Fruit fly (Drosophila melanogaster) whole organism, embryonic: ENCODE data around the gene CG42828.

ENCODE experiments used
- Antp ChIP-seq: fragments of 200-800 bp; sonication (Bioruptor generic); optimal IDR thresholded peaks from 3 replicates; lab custom pipeline; 2016; ENCODE audit warnings: missing biosample characterization, missing genetic modification characterization
- Awh ChIP-seq: fragments of 200-800 bp; sonication (Bioruptor generic); IDR thresholded peaks from 2 replicates; pipeline ENCODE4, ENCODE4 v1.3.6; 2022; ENCODE audit warnings: missing biosample characterization, missing genetic modification characterization
- B-H2 ChIP-seq: fragments of 200-800 bp; sonication (Bioruptor generic); optimal IDR thresholded peaks from 2 replicates; lab custom pipeline; 2018; ENCODE audit warnings: missing biosample characterization, mild to moderate bottlenecking, missing genetic modification characterization
- CG10267 ChIP-seq: fragments of 200-800 bp; sonication (Bioruptor generic); optimal IDR thresholded peaks from 2 replicates; lab custom pipeline; 2018; ENCODE audit warnings: missing biosample characterization, mild to moderate bottlenecking, missing genetic modification characterization, moderate library complexity
- CG10654 ChIP-seq: fragments of 200-800 bp; sonication (Bioruptor generic); optimal IDR thresholded peaks from 2 replicates; lab custom pipeline; 2016; ENCODE audit warnings: missing biosample characterization, missing genetic modification characterization
- CG10979 ChIP-seq: fragments of 200-800 bp; sonication (Bioruptor generic); optimal IDR thresholded peaks from 2 replicates; lab custom pipeline; 2018; ENCODE audit warnings: missing biosample characterization, mild to moderate bottlenecking, missing genetic modification characterization, moderate library complexity
- CG11504 ChIP-seq: fragments of 200-800 bp; sonication (Bioruptor generic); optimal IDR thresholded peaks from 3 replicates; lab custom pipeline; 2019; ENCODE audit warnings: missing biosample characterization, mild to moderate bottlenecking, missing genetic modification characterization, moderate library complexity
- CG12071 ChIP-seq: fragments of 200-800 bp; sonication (Bioruptor generic); optimal IDR thresholded peaks from 3 replicates; lab custom pipeline; 2018; ENCODE audit warnings: missing biosample characterization, mild to moderate bottlenecking, missing genetic modification characterization
- CG13624 ChIP-seq: fragments of 200-800 bp; sonication (Bioruptor generic); optimal IDR thresholded peaks from 2 replicates; lab custom pipeline; 2016; ENCODE audit warnings: missing biosample characterization, missing genetic modification characterization
- CG15269 ChIP-seq: fragments of 200-800 bp; sonication (Bioruptor generic); optimal IDR thresholded peaks from 2 replicates; lab custom pipeline; 2018; ENCODE audit warnings: missing biosample characterization, mild to moderate bottlenecking, missing genetic modification characterization, moderate library complexity
- CG17186 ChIP-seq: fragments of 200-800 bp; sonication (Bioruptor generic); optimal IDR thresholded peaks from 3 replicates; lab custom pipeline; 2017; ENCODE audit warnings: missing biosample characterization, missing genetic modification reagents, missing genetic modification characterization
- CG17912 ChIP-seq: fragments of 200-800 bp; sonication (Bioruptor generic); optimal IDR thresholded peaks from 2 replicates; lab custom pipeline; 2018; ENCODE audit warnings: missing biosample characterization, mild to moderate bottlenecking, missing genetic modification characterization
- CG18011 ChIP-seq: fragments of 200-800 bp; sonication (Bioruptor generic); optimal IDR thresholded peaks from 2 replicates; lab custom pipeline; 2017; ENCODE audit warnings: missing biosample characterization, missing genetic modification characterization, mild to moderate bottlenecking, moderate library complexity, missing genotype
- CG18599 ChIP-seq: fragments of 200-800 bp; sonication (Bioruptor generic); optimal IDR thresholded peaks from 3 replicates; lab custom pipeline; 2017; ENCODE audit warnings: missing biosample characterization, missing genetic modification characterization, mild to moderate bottlenecking, moderate library complexity, missing genetic modification reagents
- CG30020 ChIP-seq: fragments of 200-800 bp; optimal IDR thresholded peaks from 2 replicates; lab custom pipeline; 2019; ENCODE audit warnings: missing biosample characterization, mild to moderate bottlenecking, missing genetic modification characterization, moderate library complexity
- CG33213 ChIP-seq: fragments of 200-800 bp; sonication (Bioruptor generic); optimal IDR thresholded peaks from 3 replicates; lab custom pipeline; 2016; ENCODE audit warnings: missing biosample characterization, missing genetic modification characterization
- CG4404 ChIP-seq: fragments of 200-800 bp; sonication (Bioruptor generic); IDR thresholded peaks from 2 replicates; pipeline ENCODE4 v1.3.6; 2022; ENCODE audit warnings: missing biosample characterization, missing genetic modification characterization
- CG4424 ChIP-seq: fragments of 200-800 bp; sonication (Bioruptor generic); optimal IDR thresholded peaks from 3 replicates; lab custom pipeline; 2016; ENCODE audit warnings: missing biosample characterization, missing genetic modification characterization
- CG5180 ChIP-seq: fragments of 200-800 bp; sonication (Bioruptor generic); optimal IDR thresholded peaks from 3 replicates; lab custom pipeline; 2017; ENCODE audit warnings: missing biosample characterization, missing genetic modification characterization, mild to moderate bottlenecking, moderate library complexity, missing genetic modification reagents
- CG5245 ChIP-seq: fragments of 200-800 bp; sonication (Bioruptor generic); optimal IDR thresholded peaks from 3 replicates; lab custom pipeline; 2016; ENCODE audit warnings: missing biosample characterization, missing genetic modification characterization
- CG6272 ChIP-seq: fragments of 200-800 bp; sonication (Bioruptor generic); IDR thresholded peaks from 2 replicates; pipeline ENCODE4 v1.3.6; 2022; ENCODE audit warnings: missing biosample characterization, missing genetic modification characterization
- CG7786 ChIP-seq: fragments of 200-800 bp; sonication (Bioruptor generic); optimal IDR thresholded peaks from 2 replicates; lab custom pipeline; 2016; ENCODE audit warnings: missing biosample characterization, missing genetic modification characterization
- CG7963 ChIP-seq: fragments of 200-800 bp; sonication (Bioruptor generic); IDR thresholded peaks from 3 replicates; pipeline ENCODE4 v1.3.6; 2022; ENCODE audit warnings: missing biosample characterization, missing genetic modification characterization; ENCODE audit not compliant: partially characterized antibody
- CG8089 ChIP-seq: fragments of 200-800 bp; sonication (Bioruptor generic); optimal IDR thresholded peaks from 3 replicates; lab custom pipeline; 2016; ENCODE audit warnings: missing biosample characterization, missing genetic modification characterization
- CoRest ChIP-seq: fragments of 200-800 bp; sonication (Bioruptor generic); optimal IDR thresholded peaks from 3 replicates; lab custom pipeline; 2018; ENCODE audit warnings: missing biosample characterization, mild to moderate bottlenecking, missing genetic modification characterization, moderate library complexity
- D19A ChIP-seq: fragments of 200-800 bp; optimal IDR thresholded peaks from 3 replicates; lab custom pipeline; 2019; ENCODE audit warnings: missing biosample characterization, mild to moderate bottlenecking, missing genetic modification characterization, moderate library complexity
- HHEX ChIP-seq: fragments of 200-800 bp; sonication (Bioruptor generic); optimal IDR thresholded peaks from 3 replicates; lab custom pipeline; 2017; ENCODE audit warnings: missing biosample characterization, mild to moderate bottlenecking, missing genetic modification characterization, missing genetic modification reagents
- HLH4C ChIP-seq: fragments of 200-800 bp; sonication (Bioruptor generic); IDR thresholded peaks from 3 replicates; pipeline ENCODE4 v1.3.6; 2022; ENCODE audit warnings: missing biosample characterization, missing genetic modification characterization; ENCODE audit not compliant: partially characterized antibody
- HLH54F ChIP-seq: fragments of 200-800 bp; sonication (Bioruptor generic); optimal IDR thresholded peaks from 3 replicates; lab custom pipeline; 2016; ENCODE audit warnings: missing biosample characterization, missing genetic modification characterization
- Mad ChIP-seq: fragments of 200-800 bp; sonication (Bioruptor generic); optimal IDR thresholded peaks from 2 replicates; lab custom pipeline; 2016; ENCODE audit warnings: missing biosample characterization, missing genetic modification characterization
- Meics ChIP-seq: fragments of 200-800 bp; sonication (Bioruptor generic); optimal IDR thresholded peaks from 2 replicates; lab custom pipeline; 2017; ENCODE audit warnings: missing biosample characterization, mild to moderate bottlenecking, missing genetic modification characterization
- Sox102F ChIP-seq: fragments of 200-800 bp; sonication (Bioruptor generic); optimal IDR thresholded peaks from 2 replicates; lab custom pipeline; 2018; ENCODE audit warnings: missing biosample characterization, mild to moderate bottlenecking, missing genetic modification characterization, moderate library complexity
- Sry-β ChIP-seq: fragments of 200-800 bp; sonication (Bioruptor generic); optimal IDR thresholded peaks from 2 replicates; lab custom pipeline; 2018; ENCODE audit warnings: missing biosample characterization, mild to moderate bottlenecking, missing genetic modification characterization, moderate library complexity
- Trl ChIP-seq, 3 experiments: fragments of >200 bp in 2 of 3; fragments of 200-800 bp in 1 of 3; sonication (Bioruptor generic) in 1 of 3; optimal IDR thresholded peaks; 2 replicates in 1 of 3; 3 replicates in 2 of 3; lab custom pipeline; 2016 to 2017; ENCODE audit warnings: missing biosample characterization in 1 of 3, missing genetic modification characterization in 1 of 3
- Xrp1 ChIP-seq: fragments of 200-800 bp; sonication (Bioruptor generic); IDR thresholded peaks from 2 replicates; pipeline ENCODE4 v1.3.6; 2022; ENCODE audit warnings: missing biosample characterization, missing genetic modification characterization
- abd-A ChIP-seq: fragments of 200-800 bp; sonication (Bioruptor generic); optimal IDR thresholded peaks from 3 replicates; lab custom pipeline; 2019; ENCODE audit warnings: missing biosample characterization, mild to moderate bottlenecking, missing genetic modification characterization, moderate library complexity
- bcd ChIP-seq: fragments of 200-800 bp; sonication (Bioruptor generic); optimal IDR thresholded peaks from 2 replicates; lab custom pipeline; 2017; ENCODE audit warnings: missing biosample characterization, mild to moderate bottlenecking, missing genetic modification characterization
- esg ChIP-seq: fragments of 200-800 bp; sonication (Bioruptor generic); conservative IDR thresholded peaks from 2 replicates; pipeline ENCODE4 v1.3.6; 2022; ENCODE audit warnings: missing biosample characterization, missing genetic modification characterization
- eyg ChIP-seq: fragments of 200-800 bp; sonication (Bioruptor generic); optimal IDR thresholded peaks from 3 replicates; lab custom pipeline; 2016; ENCODE audit warnings: missing biosample characterization, missing genetic modification characterization
- h ChIP-seq: fragments of >200 bp; optimal IDR thresholded peaks from 2 replicates; lab custom pipeline; 2017
- ken ChIP-seq: fragments of 200-800 bp; sonication (Bioruptor generic); IDR thresholded peaks from 3 replicates; pipeline ENCODE4 v1.3.6; 2022; ENCODE audit warnings: missing biosample characterization, missing genetic modification characterization
- lov ChIP-seq, 2 experiments: fragments of 200-800 bp in 1 of 2; fragments of >200 bp in 1 of 2; sonication (Bioruptor generic) in 1 of 2; IDR thresholded peaks in 1 of 2; optimal IDR thresholded peaks in 1 of 2; 2 replicates in 1 of 2; 3 replicates in 1 of 2; pipeline versions ENCODE4 v1.3.6 to Lab custom; 2017 to 2022; ENCODE audit warnings: missing biosample characterization in 1 of 2, missing genetic modification characterization in 1 of 2
- pb ChIP-seq: fragments of 200-800 bp; sonication (Bioruptor generic); optimal IDR thresholded peaks from 3 replicates; lab custom pipeline; 2016; ENCODE audit warnings: missing biosample characterization, missing genetic modification characterization
- sens ChIP-seq: fragments of 200-800 bp; sonication (Bioruptor generic); peaks from one replicate; lab custom pipeline; 2016; ENCODE audit warnings: missing biosample characterization, missing genetic modification characterization
- slbo ChIP-seq: fragments of 200-800 bp; sonication (Bioruptor generic); IDR thresholded peaks from 2 replicates; pipeline ENCODE4 v1.3.6; 2022; ENCODE audit warnings: missing biosample characterization, missing genetic modification characterization
- tgo ChIP-seq: fragments of 200-800 bp; sonication (Bioruptor generic); IDR thresholded peaks from 3 replicates; pipeline ENCODE4 v1.3.6; 2022; ENCODE audit warnings: missing biosample characterization, missing genetic modification characterization
- vfl ChIP-seq: fragments of 200-800 bp; sonication (Bioruptor generic); optimal IDR thresholded peaks from 2 replicates; lab custom pipeline; 2016; ENCODE audit warnings: missing biosample characterization, missing genetic modification characterization
- zen2 ChIP-seq: fragments of 200-800 bp; sonication (Bioruptor generic); IDR thresholded peaks from 3 replicates; pipeline ENCODE4 v1.3.6; 2022; ENCODE audit warnings: missing biosample characterization, missing genetic modification characterization; ENCODE audit not compliant: partially characterized antibody
- zfh2 ChIP-seq: fragments of 200-800 bp; sonication (Bioruptor generic); optimal IDR thresholded peaks from 2 replicates; lab custom pipeline; 2016; ENCODE audit warnings: missing biosample characterization, missing genetic modification characterization

CG42828 gene

DNA sequence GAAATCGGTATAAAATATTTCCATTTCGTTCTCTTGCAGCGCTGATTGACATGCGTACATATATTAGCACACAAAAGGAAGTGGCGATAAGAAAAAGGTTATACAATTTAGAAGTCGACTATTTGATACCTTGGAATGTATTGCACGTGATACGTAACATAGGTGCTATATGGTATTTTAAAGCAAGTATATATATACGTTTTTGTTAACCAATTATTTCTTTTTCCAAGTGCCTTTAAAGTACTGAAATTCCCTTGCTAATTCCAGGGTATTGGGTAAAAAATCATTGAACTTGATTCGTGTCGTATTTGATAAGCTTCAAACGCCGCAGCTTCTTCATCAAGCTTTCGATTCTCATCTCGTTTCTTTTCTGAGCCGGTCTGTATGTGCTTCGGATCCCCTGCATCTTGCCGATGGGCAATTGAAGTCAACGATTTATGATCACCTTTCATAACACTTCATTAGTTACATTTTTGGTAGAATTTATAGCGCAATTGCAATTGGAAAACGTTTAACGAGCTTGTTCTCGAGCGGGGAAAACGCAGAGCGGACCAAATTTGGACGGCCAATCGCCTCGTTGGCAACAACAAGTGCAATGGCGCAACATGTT is 9.9 kb upstream of the CG42828 start, which contains the start of gene CG4408 (continued):
- no peak for TF ChIP-seq lov (optimal IDR thresholded peaks at IDR 0.05; lab: Kevin White, UChicago)
- TF ChIP-seq lov (GFP tag; IDR thresholded peaks at IDR 0.05; lab: Robert Waterston, UW), result no peak; the same call in 2 of the 3 replicates
- peak; percentile 25 for TF ChIP-seq D19A
- TF ChIP-seq zfh2 (GFP tag; lab: Kevin White, UChicago), result peak; percentile 53
- 0 out of 2 replicates have a peak, but pooled peaks have one; percentile 22 for TF ChIP-seq CG6272 (GFP tag; lab: Robert Waterston, UW)
- TF ChIP-seq zen2 (GFP tag; lab: Robert Waterston, UW), result no peak
- no peak for TF ChIP-seq CG5180 (GFP tag; lab: Kevin White, UChicago)
- peak; percentile 38 for TF ChIP-seq CG7786 (GFP tag; lab: Kevin White, UChicago)
- peak; percentile 53 for TF ChIP-seq Meics
- no peak for TF ChIP-seq Mad
- no peak for TF ChIP-seq CG18011 (GFP tag; lab: Kevin White, UChicago)
- no peak for TF ChIP-seq ken (GFP tag; lab: Robert Waterston, UW)
- peak; percentile 6 for TF ChIP-seq CG10267 (tag; lab: Kevin White, UChicago)
- TF ChIP-seq Xrp1, result peak; percentile 60
- peak; percentile 32 for TF ChIP-seq CoRest (tag; lab: Kevin White, UChicago)
- peak; percentile 45 for TF ChIP-seq CG12071 (GFP tag; lab: Kevin White, UChicago)
- no peak for TF ChIP-seq CG10654 (GFP tag; lab: Kevin White, UChicago)
- TF ChIP-seq CG33213, result peak; percentile 9
- TF ChIP-seq HLH4C (GFP tag; lab: Robert Waterston, UW), result no peak
- TF ChIP-seq Antp, result no peak
- TF ChIP-seq CG17912 (GFP tag; lab: Kevin White, UChicago), result no peak
- peak; percentile 40 for TF ChIP-seq CG15269 (tag; lab: Kevin White, UChicago)
- no peak for TF ChIP-seq CG7963 (GFP tag; lab: Robert Waterston, UW)
- no peak for TF ChIP-seq abd-A
- no peak for TF ChIP-seq Trl (optimal IDR thresholded peaks at IDR 0.05; lab: Kevin White, UChicago)
- peak; percentile 20 for TF ChIP-seq Trl (GFP tag; optimal IDR thresholded peaks at IDR 0.05; lab: Kevin White, UChicago)
- no peak for TF ChIP-seq CG30020 (tag; lab: Kevin White, UChicago)
- no peak for TF ChIP-seq pb (GFP tag; lab: Kevin White, UChicago)
- peak; percentile 54 for TF ChIP-seq CG13624 (GFP tag; lab: Kevin White, UChicago)
- TF ChIP-seq B-H2 (GFP tag; lab: Kevin White, UChicago), result no peak
- TF ChIP-seq Sox102F, result peak; percentile 37
- no peak for TF ChIP-seq vfl (GFP tag; lab: Kevin White, UChicago)
- peak; percentile 20 for TF ChIP-seq CG10979
- peak; percentile 21; the same call in 1 of the 2 replicates for TF ChIP-seq CG4404
- TF ChIP-seq tgo (GFP tag; lab: Robert Waterston, UW), result peak; percentile 49
- no peak for TF ChIP-seq HLH54F (GFP tag; lab: Kevin White, UChicago)
- 0 out of 2 replicates have a peak, but pooled peaks have one; percentile 11 for TF ChIP-seq esg (GFP tag; lab: Robert Waterston, UW)
- TF ChIP-seq HHEX (GFP tag; lab: Kevin White, UChicago), result peak; percentile 32
- TF ChIP-seq sens, result peak; percentile 79
- TF ChIP-seq CG4424 (GFP tag; lab: Kevin White, UChicago), result peak; percentile 16
- TF ChIP-seq CG18599 (GFP tag; lab: Kevin White, UChicago), result peak; percentile 69
- peak; percentile 0 for TF ChIP-seq CG5245 (GFP tag; lab: Kevin White, UChicago)
- no peak for TF ChIP-seq slbo (GFP tag; lab: Robert Waterston, UW)
- no peak for TF ChIP-seq Sry-β (GFP tag; lab: Kevin White, UChicago)
- TF ChIP-seq h (lab: Kevin White, UChicago), result no peak
- no peak for TF ChIP-seq CG8089 (GFP tag; lab: Kevin White, UChicago)
- 0 out of 2 replicates have a peak, but pooled peaks have one; percentile 6 for TF ChIP-seq Awh (GFP tag; lab: Robert Waterston, UW)
- TF ChIP-seq CG17186 (GFP tag; lab: Kevin White, UChicago), result no peak
- TF ChIP-seq CG11504 (tag; lab: Kevin White, UChicago), result peak; percentile 72
- no peak for TF ChIP-seq eyg
- no peak for TF ChIP-seq bcd (GFP tag; lab: Kevin White, UChicago)
